Fruit fly (Drosophila melanogaster) whole organism, embryonic: ENCODE measurements around the gene Nepl20.

Experiments used
- Atf-2 ChIP-seq: fragments of 200-800 bp; sonication (Bioruptor generic); optimal IDR thresholded peaks from 2 replicates; lab custom pipeline; 2016; ENCODE audit warnings: missing biosample characterization, missing genetic modification characterization
- Bgb ChIP-seq: fragments of 200-800 bp; sonication (Bioruptor generic); IDR thresholded peaks from 2 replicates; pipeline ENCODE4 v1.3.6; 2022; ENCODE audit warnings: missing biosample characterization, missing genetic modification characterization; ENCODE audit not compliant: partially characterized antibody
- CG18476 ChIP-seq: fragments of 200-800 bp; sonication (Bioruptor generic); optimal IDR thresholded peaks from 2 replicates; lab custom pipeline; 2016; ENCODE audit warnings: missing biosample characterization, mild to moderate bottlenecking, missing genetic modification characterization
- CG3065 ChIP-seq: fragments of 200-800 bp; sonication (Bioruptor generic); optimal IDR thresholded peaks from 2 replicates; lab custom pipeline; 2016; ENCODE audit warnings: missing biosample characterization, missing genetic modification characterization
- CG3281 ChIP-seq: fragments of 200-800 bp; sonication (Bioruptor generic); optimal IDR thresholded peaks from 3 replicates; lab custom pipeline; 2017; ENCODE audit warnings: missing biosample characterization, mild to moderate bottlenecking, missing genetic modification characterization
- CG6683 ChIP-seq: fragments of 200-800 bp; sonication (Bioruptor generic); optimal IDR thresholded peaks from 2 replicates; lab custom pipeline; 2017; ENCODE audit warnings: missing biosample characterization, mild to moderate bottlenecking, missing genetic modification characterization, missing genetic modification reagents
- CG7556 ChIP-seq: fragments of 200-800 bp; sonication (Bioruptor generic); optimal IDR thresholded peaks from 2 replicates; lab custom pipeline; 2017; ENCODE audit warnings: missing biosample characterization, mild to moderate bottlenecking, missing genetic modification characterization
- H2.0 ChIP-seq: fragments of 200-800 bp; sonication (Bioruptor generic); IDR thresholded peaks from 2 replicates; pipeline ENCODE4 v1.3.6; 2022; ENCODE audit warnings: missing biosample characterization, missing genetic modification characterization
- Nf-YC ChIP-seq: fragments of 200-800 bp; optimal IDR thresholded peaks from 3 replicates; lab custom pipeline; 2019; ENCODE audit warnings: missing biosample characterization, mild to moderate bottlenecking, missing genetic modification characterization, moderate library complexity
- kni ChIP-seq: fragments of 200-800 bp; sonication (Bioruptor generic); optimal IDR thresholded peaks from 3 replicates; lab custom pipeline; 2017; ENCODE audit warnings: mild to moderate bottlenecking, missing biosample characterization, missing genetic modification reagents, missing genetic modification characterization
- lola ChIP-seq, 3 experiments: fragments of >200 bp in 2 of 3; fragments of 200-800 bp in 1 of 3; sonication (Bioruptor generic) in 1 of 3; optimal IDR thresholded peaks; 2 replicates each; lab custom pipeline; 2017 to 2019; ENCODE audit warnings: missing biosample characterization in 3 of 3, missing genetic modification characterization in 3 of 3, mild to moderate bottlenecking in 1 of 3, moderate library complexity in 1 of 3
- wek ChIP-seq: fragments of 200-800 bp; sonication (Bioruptor generic); optimal IDR thresholded peaks from 3 replicates; lab custom pipeline; 2018; ENCODE audit warnings: missing biosample characterization, mild to moderate bottlenecking, missing genetic modification characterization, moderate library complexity
- zen ChIP-seq: fragments of 200-800 bp; sonication (Bioruptor generic); optimal IDR thresholded peaks from 3 replicates; lab custom pipeline; 2018; ENCODE audit warnings: missing biosample characterization, mild to moderate bottlenecking, missing genetic modification characterization, moderate library complexity
- zf30C ChIP-seq: fragments of 200-800 bp; sonication (Bioruptor generic); optimal IDR thresholded peaks from 3 replicates; lab custom pipeline; 2018; ENCODE audit warnings: missing biosample characterization, mild to moderate bottlenecking, missing genetic modification characterization

- TF ChIP-seq Atf-2 (GFP tag; lab: Kevin White, UChicago) = no peak
- no peak for TF ChIP-seq CG7556 (GFP tag; lab: Kevin White, UChicago)
- TF ChIP-seq CG3281 (GFP tag; lab: Kevin White, UChicago) = no peak
- no peak for TF ChIP-seq wek (GFP tag; lab: Kevin White, UChicago)
- no peak for TF ChIP-seq CG18476
- peak; percentile 23 for TF ChIP-seq zf30C (GFP tag; lab: Kevin White, UChicago)
- TF ChIP-seq H2.0 (GFP tag; lab: Robert Waterston, UW) = no peak
- no peak for TF ChIP-seq CG6683
- TF ChIP-seq kni = no peak
- TF ChIP-seq lola (GFP tag; optimal IDR thresholded peaks at IDR 0.05; lab: Kevin White, UChicago) = no peak
- no peak for TF ChIP-seq CG3065 (GFP tag; lab: Kevin White, UChicago)
- no peak for TF ChIP-seq Bgb (GFP tag; lab: Robert Waterston, UW)
- no peak for TF ChIP-seq Nf-YC (tag; lab: Kevin White, UChicago)
- TF ChIP-seq zen (tag; lab: Kevin White, UChicago) = no peak
These were observed 35.2 kb upstream of the Nepl20 start for dm6 chr3R:28845377-28845876.
